Fruit fly (Drosophila melanogaster): Measurements from ENCODE around the gene CG12605.

Gene CG12605

dm6 chr3L:3928943-3929785 lies 35.4 kb downstream of the CG12605 start:
- no peak for TF ChIP-seq CG34422 (GFP tag; IDR thresholded peaks at IDR 0.05)
- no peak for TF ChIP-seq hth (optimal IDR thresholded peaks at IDR 0.05)
- peak; percentile 72; the same call in 1 of the 2 replicates for TF ChIP-seq Lim3 (GFP tag; IDR thresholded peaks at IDR 0.05)
- no peak for TF ChIP-seq org-1 (GFP tag; optimal IDR thresholded peaks at IDR 0.05)
- TF ChIP-seq B-H2 (GFP tag; optimal IDR thresholded peaks at IDR 0.05) = peak; percentile 9
- TF ChIP-seq pros (GFP tag; optimal IDR thresholded peaks at IDR 0.05) = no peak
- TF ChIP-seq NFAT (GFP tag; IDR thresholded peaks at IDR 0.05) = no peak
- TF ChIP-seq CG9215 (GFP tag; IDR thresholded peaks at IDR 0.05) = no peak
- TF ChIP-seq unc-4 (GFP tag; IDR thresholded peaks at IDR 0.05; ENCODE audit: partially characterized antibody) = no peak
- TF ChIP-seq CG34376 (GFP tag; optimal IDR thresholded peaks at IDR 0.05) = peak; percentile 74
- no peak for TF ChIP-seq h (optimal IDR thresholded peaks at IDR 0.05)
- no peak for TF ChIP-seq Fer3 (tag; optimal IDR thresholded peaks at IDR 0.05)
- peak; percentile 82 for TF ChIP-seq exex (tag; optimal IDR thresholded peaks at IDR 0.05)
- no peak for TF ChIP-seq Abd-B (GFP tag; optimal IDR thresholded peaks at IDR 0.05)
- TF ChIP-seq gro (GFP tag; optimal IDR thresholded peaks at IDR 0.05) = peak; percentile 17
- TF ChIP-seq CG6272 (GFP tag; IDR thresholded peaks at IDR 0.05) = no peak
- TF ChIP-seq so (GFP tag; IDR thresholded peaks at IDR 0.05) = 0 out of 3 replicates have a peak, but pooled peaks have one; percentile 7
- no peak for TF ChIP-seq CG18476 (GFP tag; optimal IDR thresholded peaks at IDR 0.05)
- no peak for TF ChIP-seq CG13624 (GFP tag; optimal IDR thresholded peaks at IDR 0.05)
- peak; percentile 93 for TF ChIP-seq GATAe (GFP tag; conservative IDR thresholded peaks at IDR 0.05)
- TF ChIP-seq Mad (GFP tag; optimal IDR thresholded peaks at IDR 0.05) = no peak
- TF ChIP-seq Med (GFP tag) = peak; percentile 21
- TF ChIP-seq sug (tag; optimal IDR thresholded peaks at IDR 0.05) = peak; percentile 74
- no peak for TF ChIP-seq ci (GFP tag; IDR thresholded peaks at IDR 0.05)
- TF ChIP-seq maf-S (GFP tag; optimal IDR thresholded peaks at IDR 0.05) = no peak
- TF ChIP-seq sd (tag; optimal IDR thresholded peaks at IDR 0.05) = peak; percentile 89
- TF ChIP-seq Lhr (GFP tag; optimal IDR thresholded peaks at IDR 0.05) = no peak
- no peak for TF ChIP-seq CG9437 (GFP tag; optimal IDR thresholded peaks at IDR 0.05)
- no peak for TF ChIP-seq ems (GFP tag; optimal IDR thresholded peaks at IDR 0.05)
- TF ChIP-seq br (optimal IDR thresholded peaks at IDR 0.05) = no peak
- TF ChIP-seq CG34224 (GFP tag; IDR thresholded peaks at IDR 0.05; ENCODE audit: partially characterized antibody) = no peak
- TF ChIP-seq fd102C (GFP tag; optimal IDR thresholded peaks at IDR 0.05) = no peak
- no peak for TF ChIP-seq odd (GFP tag; optimal IDR thresholded peaks at IDR 0.05)
- no peak for TF ChIP-seq CG13123 (GFP tag; optimal IDR thresholded peaks at IDR 0.05)
- no peak for TF ChIP-seq dmrt11E (tag; optimal IDR thresholded peaks at IDR 0.05)
- no peak for TF ChIP-seq p53 (GFP tag; optimal IDR thresholded peaks at IDR 0.05)
- no peak for TF ChIP-seq CG11093 (GFP tag; IDR thresholded peaks at IDR 0.05)
- TF ChIP-seq CG8281 (tag; optimal IDR thresholded peaks at IDR 0.05) = peak; percentile 97
- no peak for TF ChIP-seq E2f1 (GFP tag; IDR thresholded peaks at IDR 0.05)
- TF ChIP-seq CG3163 (GFP tag; optimal IDR thresholded peaks at IDR 0.05) = no peak
- TF ChIP-seq CG30020 (tag; optimal IDR thresholded peaks at IDR 0.05) = no peak
- no peak for TF ChIP-seq CG17385 (GFP tag; optimal IDR thresholded peaks at IDR 0.05)
- no peak for TF ChIP-seq chm (GFP tag; IDR thresholded peaks at IDR 0.05)
- TF ChIP-seq Dek (tag; optimal IDR thresholded peaks at IDR 0.05) = no peak
- no peak for TF ChIP-seq CG11504 (tag; optimal IDR thresholded peaks at IDR 0.05)
- peak; percentile 9 for TF ChIP-seq Hmr (GFP tag; optimal IDR thresholded peaks at IDR 0.05)
- peak; percentile 31 for TF ChIP-seq Hey (tag; optimal IDR thresholded peaks at IDR 0.05)
- no peak for TF ChIP-seq CG13424 (tag; optimal IDR thresholded peaks at IDR 0.05)
- TF ChIP-seq sima (GFP tag; optimal IDR thresholded peaks at IDR 0.05) = no peak
- no peak for TF ChIP-seq Nf-YB (GFP tag; optimal IDR thresholded peaks at IDR 0.05)
